In genomic region chr3L:20403493-20404379, dm6 we compare ENCODE assay signal across 6 fruit fly cellular contexts.
TF ChIP-seq lines count a peak whose summit lies in the region.

No protein-coding gene starts in this region.

- TF ChIP-seq CTCF in whole organism, embryonic (GFP tag; optimal IDR thresholded peaks at IDR 0.05; lab: Kevin White, UChicago), result no peak

TF ChIP-seq in Kc167, 6 proteins besides CTCF, POLR2A, EP300 and RAD21:
- no peak for TF ChIP-seq ttk (optimal IDR thresholded peaks at IDR 0.05; lab: Kevin White, UChicago)
- TF ChIP-seq Sin3A (optimal IDR thresholded peaks at IDR 0.05; lab: Kevin White, UChicago), result no peak
- TF ChIP-seq psq (optimal IDR thresholded peaks at IDR 0.05; lab: Kevin White, UChicago), result peak; percentile 45

TF ChIP-seq in whole organism, adult, 20 proteins besides CTCF, POLR2A, EP300 and RAD21:
- TF ChIP-seq bab1 (GFP tag; optimal IDR thresholded peaks at IDR 0.05; lab: Kevin White, UChicago), result peak; percentile 10
- TF ChIP-seq CG33017 (tag; optimal IDR thresholded peaks at IDR 0.05; lab: Kevin White, UChicago), result no peak

TF ChIP-seq in whole organism, embryonic, 481 proteins besides CTCF, POLR2A, EP300 and RAD21 (continues in another document):
- TF ChIP-seq row (GFP tag; IDR thresholded peaks at IDR 0.05; lab: Robert Waterston, UW) (peak; percentile 27; the same call in 1 of the 3 replicates), CG4730 (GFP tag; IDR thresholded peaks at IDR 0.05; lab: Robert Waterston, UW) (no peak), tgo (GFP tag; IDR thresholded peaks at IDR 0.05; lab: Robert Waterston, UW) (no peak), eve (GFP tag; optimal IDR thresholded peaks at IDR 0.05; lab: Kevin White, UChicago) (peak in 1 of 2 experiments; percentile 48), h (optimal IDR thresholded peaks at IDR 0.05; lab: Kevin White, UChicago) (no peak), CG2116 (GFP tag; optimal IDR thresholded peaks at IDR 0.05; lab: Kevin White, UChicago) (no peak), CG8944 (GFP tag; optimal IDR thresholded peaks at IDR 0.05; lab: Kevin White, UChicago) (no peak), CG16813 (GFP tag; IDR thresholded peaks at IDR 0.05; lab: Robert Waterston, UW; ENCODE audit: partially characterized antibody) (0 out of 3 replicates have a peak, but pooled peaks have one; percentile 32), dm (GFP tag; optimal IDR thresholded peaks at IDR 0.05; lab: Kevin White, UChicago) (no peak), zfh1 (GFP tag; IDR thresholded peaks at IDR 0.05; lab: Robert Waterston, UW) (no peak), gem (tag; optimal IDR thresholded peaks at IDR 0.05; lab: Kevin White, UChicago) (peak; percentile 9), Myb (GFP tag; optimal IDR thresholded peaks at IDR 0.05; lab: Kevin White, UChicago) (peak; percentile 21), Rx (GFP tag; IDR thresholded peaks at IDR 0.05; lab: Robert Waterston, UW) (no peak), ci (GFP tag; IDR thresholded peaks at IDR 0.05; lab: Robert Waterston, UW) (0 out of 3 replicates have a peak, but pooled peaks have one; percentile 27), gsb (GFP tag; IDR thresholded peaks at IDR 0.05; lab: Robert Waterston, UW) (no peak), Hr39 (optimal IDR thresholded peaks at IDR 0.05; lab: Kevin White, UChicago) (no peak), CG13894 (tag; optimal IDR thresholded peaks at IDR 0.05; lab: Kevin White, UChicago) (peak; percentile 76), CG13624 (GFP tag; optimal IDR thresholded peaks at IDR 0.05; lab: Kevin White, UChicago) (peak; percentile 26), nom (GFP tag; optimal IDR thresholded peaks at IDR 0.05; lab: Kevin White, UChicago) (peak; percentile 22), CG10565 (GFP tag; optimal IDR thresholded peaks at IDR 0.05; lab: Kevin White, UChicago) (no peak), jigr1 (GFP tag; IDR thresholded peaks at IDR 0.05; lab: Robert Waterston, UW) (no peak)

TF ChIP-seq in whole organism, prepupa, 60 proteins besides CTCF, POLR2A, EP300 and RAD21 (continues in another document):
- TF ChIP-seq CG3032 (tag; optimal IDR thresholded peaks at IDR 0.05; lab: Kevin White, UChicago) (peak; percentile 67), CG8632 (GFP tag; optimal IDR thresholded peaks at IDR 0.05; lab: Kevin White, UChicago) (peak; percentile 59), Lpt (GFP tag; optimal IDR thresholded peaks at IDR 0.05; lab: Kevin White, UChicago) (no peak), dsx (GFP tag; optimal IDR thresholded peaks at IDR 0.05; lab: Kevin White, UChicago; ENCODE audit: poor library complexity, severe bottlenecking) (peak; percentile 97), CG16779 (tag; optimal IDR thresholded peaks at IDR 0.05; lab: Kevin White, UChicago) (peak; percentile 40), lz (GFP tag; optimal IDR thresholded peaks at IDR 0.05; lab: Kevin White, UChicago) (peak; percentile 75), eg (GFP tag; IDR thresholded peaks at IDR 0.05; lab: Robert Waterston, UW) (0 out of 3 replicates have a peak, but pooled peaks have one; percentile 5), Gug (GFP tag; IDR thresholded peaks at IDR 0.05; lab: Robert Waterston, UW) (no peak), cyc (GFP tag; optimal IDR thresholded peaks at IDR 0.05; lab: Kevin White, UChicago) (peak; percentile 52), acj6 (GFP tag; optimal IDR thresholded peaks at IDR 0.05; lab: Kevin White, UChicago) (peak; percentile 57), esn (GFP tag; optimal IDR thresholded peaks at IDR 0.05; lab: Kevin White, UChicago) (peak; percentile 85), net (GFP tag; optimal IDR thresholded peaks at IDR 0.05; lab: Kevin White, UChicago) (peak; percentile 41), OdsH (GFP tag; optimal IDR thresholded peaks at IDR 0.05; lab: Kevin White, UChicago) (peak; percentile 63), vri (GFP tag; optimal IDR thresholded peaks at IDR 0.05; lab: Kevin White, UChicago) (no peak), Smox (GFP tag; optimal IDR thresholded peaks at IDR 0.05; lab: Kevin White, UChicago) (peak; percentile 58), CG31627 (GFP tag; optimal IDR thresholded peaks at IDR 0.05; lab: Kevin White, UChicago) (peak; percentile 83), CG6808 (GFP tag; optimal IDR thresholded peaks at IDR 0.05; lab: Kevin White, UChicago) (peak; percentile 80), CG15336 (GFP tag; IDR thresholded peaks at IDR 0.05; lab: Robert Waterston, UW) (no peak; the same call in 1 of the 2 replicates), Ets21C (GFP tag; optimal IDR thresholded peaks at IDR 0.05; lab: Kevin White, UChicago) (peak; percentile 74), Met (GFP tag; optimal IDR thresholded peaks at IDR 0.05; lab: Kevin White, UChicago) (peak; percentile 82), CG3919 (GFP tag; optimal IDR thresholded peaks at IDR 0.05; lab: Kevin White, UChicago) (peak; percentile 35), fkh (GFP tag; optimal IDR thresholded peaks at IDR 0.05; lab: Kevin White, UChicago) (no peak)

TF ChIP-seq in whole organism, pupa, 21 proteins besides CTCF, POLR2A, EP300 and RAD21:
- TF ChIP-seq CG34367 (tag; optimal IDR thresholded peaks at IDR 0.05; lab: Kevin White, UChicago) (peak; percentile 57), rn (GFP tag; IDR thresholded peaks at IDR 0.05; lab: Robert Waterston, UW) (no peak), EcR (GFP tag; optimal IDR thresholded peaks at IDR 0.05; lab: Kevin White, UChicago) (peak; percentile 64), Snoo (tag; optimal IDR thresholded peaks at IDR 0.05; lab: Kevin White, UChicago) (peak; percentile 75), CG8301 (tag; optimal IDR thresholded peaks at IDR 0.05; lab: Kevin White, UChicago) (peak; percentile 58), Ets98B (GFP tag; IDR thresholded peaks at IDR 0.05; lab: Robert Waterston, UW) (no peak), gl (tag; optimal IDR thresholded peaks at IDR 0.05; lab: Kevin White, UChicago) (peak; percentile 26), CG8159 (tag; optimal IDR thresholded peaks at IDR 0.05; lab: Kevin White, UChicago) (peak; percentile 77), CG4496 (GFP tag; IDR thresholded peaks at IDR 0.05; lab: Robert Waterston, UW) (peak; percentile 32; the same call in 2 of the 3 replicates), CG15710 (tag; optimal IDR thresholded peaks at IDR 0.05; lab: Kevin White, UChicago) (peak; percentile 69), CG17806 (tag; optimal IDR thresholded peaks at IDR 0.05; lab: Kevin White, UChicago) (peak; percentile 52), CG10348 (GFP tag; IDR thresholded peaks at IDR 0.05; lab: Robert Waterston, UW) (no peak), Pif1B (GFP tag; optimal IDR thresholded peaks at IDR 0.05; lab: Kevin White, UChicago) (peak; percentile 40), CG9948 (tag; optimal IDR thresholded peaks at IDR 0.05; lab: Kevin White, UChicago) (peak; percentile 67), D1 (tag; optimal IDR thresholded peaks at IDR 0.05; lab: Kevin White, UChicago) (peak; percentile 31), CG14655 (GFP tag; optimal IDR thresholded peaks at IDR 0.05; lab: Kevin White, UChicago) (peak; percentile 68), fd96Ca (GFP tag; IDR thresholded peaks at IDR 0.05; lab: Robert Waterston, UW) (no peak), Pif1A (GFP tag; optimal IDR thresholded peaks at IDR 0.05; lab: Kevin White, UChicago) (peak; percentile 64), CG12605 (GFP tag; IDR thresholded peaks at IDR 0.05; lab: Robert Waterston, UW) (no peak), CG32121 (GFP tag; IDR thresholded peaks at IDR 0.05; lab: Robert Waterston, UW) (no peak), CG13204 (GFP tag; optimal IDR thresholded peaks at IDR 0.05; lab: Kevin White, UChicago) (peak; percentile 20)
TF ChIP-seq in whole organism, pupa: peak in this region for 15.

TF ChIP-seq in whole organism, wandering third instar larva, 38 proteins besides CTCF, POLR2A, EP300 and RAD21 (continues in another document):
- TF ChIP-seq CrebA (GFP tag; optimal IDR thresholded peaks at IDR 0.05; lab: Kevin White, UChicago; ENCODE audit: borderline replicate concordance) (peak; percentile 35), lola (GFP tag; optimal IDR thresholded peaks at IDR 0.05; lab: Kevin White, UChicago) (no peak), rgr (GFP tag; optimal IDR thresholded peaks at IDR 0.05; lab: Kevin White, UChicago) (peak; percentile 20), woc (GFP tag; optimal IDR thresholded peaks at IDR 0.05; lab: Kevin White, UChicago) (peak; percentile 52), usp (GFP tag; optimal IDR thresholded peaks at IDR 0.05; lab: Kevin White, UChicago) (no peak), Hr78 (GFP tag; optimal IDR thresholded peaks at IDR 0.05; lab: Kevin White, UChicago) (no peak), Sp1 (GFP tag; optimal IDR thresholded peaks at IDR 0.05; lab: Kevin White, UChicago) (peak; percentile 70), CG9705 (GFP tag; optimal IDR thresholded peaks at IDR 0.05; lab: Kevin White, UChicago) (peak; percentile 54), sage (GFP tag; optimal IDR thresholded peaks at IDR 0.05; lab: Kevin White, UChicago) (no peak), Rel (GFP tag; optimal IDR thresholded peaks at IDR 0.05; lab: Kevin White, UChicago) (no peak), Rel (tag; optimal IDR thresholded peaks at IDR 0.05; lab: Kevin White, UChicago) (peak; percentile 16), dl (GFP tag; optimal IDR thresholded peaks at IDR 0.05; lab: Kevin White, UChicago; ENCODE audit: insufficient read depth in 1 of 2, partially characterized antibody in 2 of 2) (no peak), pan (optimal IDR thresholded peaks at IDR 0.05; lab: Kevin White, UChicago) (no peak), h (GFP tag; optimal IDR thresholded peaks at IDR 0.05; lab: Kevin White, UChicago) (peak; percentile 50), CG32264 (GFP tag; optimal IDR thresholded peaks at IDR 0.05; lab: Kevin White, UChicago) (no peak), sv (GFP tag; optimal IDR thresholded peaks at IDR 0.05; lab: Kevin White, UChicago) (no peak), fru (GFP tag; optimal IDR thresholded peaks at IDR 0.05; lab: Kevin White, UChicago) (peak; percentile 55), Dif (GFP tag; optimal IDR thresholded peaks at IDR 0.05; lab: Kevin White, UChicago; ENCODE audit: partially characterized antibody) (peak; percentile 27), Myc (optimal IDR thresholded peaks at IDR 0.05; lab: Kevin White, UChicago) (no peak), foxo (GFP tag; optimal IDR thresholded peaks at IDR 0.05; lab: Kevin White, UChicago) (peak in 1 of 2 experiments; percentile 39), GATAd (GFP tag; optimal IDR thresholded peaks at IDR 0.05; lab: Kevin White, UChicago) (no peak), jim (GFP tag; optimal IDR thresholded peaks at IDR 0.05; lab: Kevin White, UChicago) (no peak), tai (GFP tag; optimal IDR thresholded peaks at IDR 0.05; lab: Kevin White, UChicago) (no peak), Dfd (GFP tag; optimal IDR thresholded peaks at IDR 0.05; lab: Kevin White, UChicago) (no peak), psq (GFP tag; optimal IDR thresholded peaks at IDR 0.05; lab: Kevin White, UChicago) (peak; percentile 59), Mio (GFP tag; optimal IDR thresholded peaks at IDR 0.05; lab: Kevin White, UChicago) (no peak), br (GFP tag; optimal IDR thresholded peaks at IDR 0.05; lab: Kevin White, UChicago) (no peak), dsf (GFP tag; optimal IDR thresholded peaks at IDR 0.05; lab: Kevin White, UChicago; ENCODE audit: borderline replicate concordance) (no peak), brk (GFP tag; optimal IDR thresholded peaks at IDR 0.05; lab: Kevin White, UChicago) (no peak), Hnf4 (GFP tag; optimal IDR thresholded peaks at IDR 0.05; lab: Kevin White, UChicago) (no peak)
